Worm (Caenorhabditis elegans): ENCODE measurements around the gene T23F6.3.

The T23F6.3 gene

ce11 chrIV:12724641-12725040 lies at the start of gene T23F6.3, which contains the start of gene rbd-1:
Gene T23F6.3 (minus strand): TSS chrIV:12724760.
Gene rbd-1 (plus strand): TSS chrIV:12724986.
- peak; percentile 62 for TF ChIP-seq fax-1 (tag; optimal IDR thresholded peaks at IDR 0.05)
- peak; percentile 89 for TF ChIP-seq tbx-2 (tag; optimal IDR thresholded peaks at IDR 0.05)
- TF ChIP-seq ama-1 (optimal IDR thresholded peaks at IDR 0.05): no peak
- TF ChIP-seq pqm-1 (tag; optimal IDR thresholded peaks at IDR 0.05): no peak
- TF ChIP-seq K09A11.1 (tag; optimal IDR thresholded peaks at IDR 0.05; ENCODE audit: insufficient read depth): no peak
- TF ChIP-seq pha-4 (tag; optimal IDR thresholded peaks at IDR 0.05): no peak
- peak; percentile 76 for TF ChIP-seq C08G9.2 (tag; optimal IDR thresholded peaks at IDR 0.05)
- TF ChIP-seq ceh-19 (GFP tag; optimal IDR thresholded peaks at IDR 0.05): peak; percentile 19
- no peak for TF ChIP-seq fkh-10 (GFP tag; optimal IDR thresholded peaks at IDR 0.05)
- TF ChIP-seq sox-4 (tag; optimal IDR thresholded peaks at IDR 0.05): no peak
- no peak for TF ChIP-seq nhr-232 (tag; optimal IDR thresholded peaks at IDR 0.05)
- TF ChIP-seq unc-86 (tag; optimal IDR thresholded peaks at IDR 0.05): peak; percentile 43
- no peak for TF ChIP-seq pax-1 (tag; optimal IDR thresholded peaks at IDR 0.05)
- TF ChIP-seq pag-3 (tag; optimal IDR thresholded peaks at IDR 0.05; ENCODE audit: borderline replicate concordance): no peak
- no peak for TF ChIP-seq C38D4.7 (GFP tag; optimal IDR thresholded peaks at IDR 0.05)
- TF ChIP-seq fkh-6 (tag; optimal IDR thresholded peaks at IDR 0.05): no peak
- TF ChIP-seq ceh-14 (tag; optimal IDR thresholded peaks at IDR 0.05): peak; percentile 65
- TF ChIP-seq dmd-4 (tag; optimal IDR thresholded peaks at IDR 0.05; ENCODE audit: borderline replicate concordance): no peak
- peak; percentile 7 for TF ChIP-seq Y22D7AL.16 (tag; optimal IDR thresholded peaks at IDR 0.05)
- TF ChIP-seq zip-5 (tag; optimal IDR thresholded peaks at IDR 0.05): peak; percentile 62
- no peak for TF ChIP-seq hlh-6 (tag; optimal IDR thresholded peaks at IDR 0.05)
- TF ChIP-seq madf-2 (tag; optimal IDR thresholded peaks at IDR 0.05): no peak
- peak; percentile 57 for TF ChIP-seq tbx-7 (tag; optimal IDR thresholded peaks at IDR 0.05)
- TF ChIP-seq ceh-34 (tag; optimal IDR thresholded peaks at IDR 0.05): peak; percentile 77
- TF ChIP-seq ceh-6 (GFP tag; optimal IDR thresholded peaks at IDR 0.05): no peak
- no peak for TF ChIP-seq F13H6.1 (tag; optimal IDR thresholded peaks at IDR 0.05)
- TF ChIP-seq ahr-1 (tag; optimal IDR thresholded peaks at IDR 0.05): peak; percentile 29
- no peak for TF ChIP-seq che-1 (tag; optimal IDR thresholded peaks at IDR 0.05)
- no peak for TF ChIP-seq pat-9 (tag; optimal IDR thresholded peaks at IDR 0.05)
- TF ChIP-seq syd-9 (tag; optimal IDR thresholded peaks at IDR 0.05): no peak
- TF ChIP-seq pros-1 (tag; optimal IDR thresholded peaks at IDR 0.05): no peak
- peak; percentile 16 for TF ChIP-seq hlh-15 (tag; optimal IDR thresholded peaks at IDR 0.05)
- TF ChIP-seq ceh-45 (GFP tag; IDR thresholded peaks at IDR 0.05): no peak
- peak; percentile 97 for TF ChIP-seq ceh-31 (tag; optimal IDR thresholded peaks at IDR 0.05)
- peak; percentile 61 for TF ChIP-seq dve-1 (tag; optimal IDR thresholded peaks at IDR 0.05)
- TF ChIP-seq mec-3 (tag; optimal IDR thresholded peaks at IDR 0.05; ENCODE audit: borderline replicate concordance): peak; percentile 43
- peak; percentile 69 for TF ChIP-seq ref-2 (tag; optimal IDR thresholded peaks at IDR 0.05)
- TF ChIP-seq ceh-30 (tag; optimal IDR thresholded peaks at IDR 0.05): no peak
- TF ChIP-seq ceh-48 (tag; optimal IDR thresholded peaks at IDR 0.05): no peak
- TF ChIP-seq lim-6 (tag; optimal IDR thresholded peaks at IDR 0.05): peak; percentile 27
- TF ChIP-seq pha-2 (tag; optimal IDR thresholded peaks at IDR 0.05): no peak
- no peak for TF ChIP-seq ttx-3 (tag; optimal IDR thresholded peaks at IDR 0.05)
- peak; percentile 76 for TF ChIP-seq ets-4 (tag; optimal IDR thresholded peaks at IDR 0.05)
- TF ChIP-seq K02D7.2 (tag; optimal IDR thresholded peaks at IDR 0.05): no peak
- no peak for TF ChIP-seq eyg-1 (tag; optimal IDR thresholded peaks at IDR 0.05)
- no peak for TF ChIP-seq elt-4 (tag; optimal IDR thresholded peaks at IDR 0.05)
- peak; percentile 83 for TF ChIP-seq ceh-2 (tag; optimal IDR thresholded peaks at IDR 0.05)
- TF ChIP-seq ceh-24 (tag; optimal IDR thresholded peaks at IDR 0.05): no peak
- no peak for TF ChIP-seq T23F11.4 (GFP tag; optimal IDR thresholded peaks at IDR 0.05)
- TF ChIP-seq lin-11 (tag; optimal IDR thresholded peaks at IDR 0.05): no peak
- TF ChIP-seq ztf-16 (tag; optimal IDR thresholded peaks at IDR 0.05): no peak
- peak; percentile 66 for TF ChIP-seq ceh-18 (tag; optimal IDR thresholded peaks at IDR 0.05)
- TF ChIP-seq elt-2 (tag; optimal IDR thresholded peaks at IDR 0.05): no peak
- TF ChIP-seq sox-2 (GFP tag; IDR thresholded peaks at IDR 0.05): no peak
- no peak for TF ChIP-seq nhr-11 (tag; optimal IDR thresholded peaks at IDR 0.05)
